Fruit fly (Drosophila melanogaster) whole organism, adult: ENCODE results near the gene Sodh1.

Experiments
- CG11617 ChIP-seq: fragments of 200-800 bp; sonication (Bioruptor generic); optimal IDR thresholded peaks from 2 replicates; lab custom pipeline; 2017; ENCODE audit warnings: mild to moderate bottlenecking, missing biosample characterization, missing genetic modification reagents, missing genetic modification characterization
- CG12768 ChIP-seq: fragments of 200-800 bp; sonication (Bioruptor generic); optimal IDR thresholded peaks from 2 replicates; lab custom pipeline; 2017; ENCODE audit warnings: missing biosample characterization, missing genetic modification characterization, mild to moderate bottlenecking, moderate library complexity, missing genetic modification reagents
- CG1620 ChIP-seq: fragments of 200-800 bp; sonication (Bioruptor generic); optimal IDR thresholded peaks from 2 replicates; lab custom pipeline; 2016; ENCODE audit warnings: missing biosample characterization, missing genetic modification characterization
- CG33017 ChIP-seq: fragments of 200-800 bp; sonication (Bioruptor generic); optimal IDR thresholded peaks from 2 replicates; lab custom pipeline; 2018; ENCODE audit warnings: missing biosample characterization, mild to moderate bottlenecking, missing genetic modification characterization, moderate library complexity
- CG5204 ChIP-seq: fragments of 200-800 bp; sonication (Bioruptor generic); optimal IDR thresholded peaks from 2 replicates; lab custom pipeline; 2016; ENCODE audit warnings: missing biosample characterization, missing genetic modification characterization
- CG7101 ChIP-seq: fragments of 200-800 bp; sonication (Bioruptor generic); optimal IDR thresholded peaks from 2 replicates; lab custom pipeline; 2018; ENCODE audit warnings: missing biosample characterization, mild to moderate bottlenecking, missing genetic modification characterization, moderate library complexity
- Clk ChIP-seq: fragments of 200-800 bp; sonication (Bioruptor generic); optimal IDR thresholded peaks from 2 replicates; lab custom pipeline; 2017; ENCODE audit warnings: missing biosample characterization, missing genetic modification characterization
- Crg-1 ChIP-seq: fragments of 200-800 bp; sonication (Bioruptor generic); optimal IDR thresholded peaks from 2 replicates; lab custom pipeline; 2016; ENCODE audit warnings: missing biosample characterization, missing genetic modification characterization
- Mnt ChIP-seq: fragments of 200-800 bp; sonication (Bioruptor generic); optimal IDR thresholded peaks from 2 replicates; lab custom pipeline; 2016; ENCODE audit warnings: missing biosample characterization, mild to moderate bottlenecking, missing genetic modification characterization
- bab1 ChIP-seq: fragments of 200-800 bp; sonication (Bioruptor generic); optimal IDR thresholded peaks from 3 replicates; lab custom pipeline; 2019; ENCODE audit warnings: missing biosample characterization, mild to moderate bottlenecking, missing genetic modification characterization, moderate library complexity
- cic ChIP-seq: fragments of 200-800 bp; sonication (Bioruptor generic); optimal IDR thresholded peaks from 2 replicates; lab custom pipeline; 2017; ENCODE audit warnings: missing biosample characterization, mild to moderate bottlenecking, missing genetic modification characterization, moderate library complexity
- kay ChIP-seq: fragments of 200-800 bp; sonication (Bioruptor generic); peaks from one replicate; lab custom pipeline; 2016; ENCODE audit warnings: missing biosample characterization, missing genetic modification characterization, borderline replicate concordance
- tj ChIP-seq: fragments of 200-800 bp; sonication (Bioruptor generic); optimal IDR thresholded peaks from 3 replicates; lab custom pipeline; 2017; ENCODE audit warnings: missing biosample characterization, mild to moderate bottlenecking, missing genetic modification characterization, moderate library complexity

- TF ChIP-seq CG1620 (GFP tag; lab: Kevin White, UChicago) (no peak), CG33017 (tag; lab: Kevin White, UChicago) (no peak), CG11617 (GFP tag; lab: Kevin White, UChicago) (no peak), CG12768 (GFP tag; lab: Kevin White, UChicago) (no peak), kay (GFP tag; lab: Kevin White, UChicago) (no peak), cic (GFP tag; lab: Kevin White, UChicago) (no peak), CG7101 (tag; lab: Kevin White, UChicago) (no peak), CG5204 (GFP tag; lab: Kevin White, UChicago) (no peak), bab1 (GFP tag; lab: Kevin White, UChicago) (no peak), Mnt (GFP tag; lab: Kevin White, UChicago) (no peak), Crg-1 (GFP tag; lab: Kevin White, UChicago) (no peak), tj (GFP tag; lab: Kevin White, UChicago) (no peak), Clk (GFP tag; lab: Kevin White, UChicago) (no peak)
Measured at dm6 chr3R:7029434-7029833, 22.7 kb upstream of the Sodh1 start.
